Worm (Caenorhabditis elegans) whole organism, L4/young adult: ENCODE data around the gene sam-4.
A peak's percentile ranks its signal among the peaks of the same experiment; 100 is the strongest.

ENCODE experiments used
- W03F9.2 ChIP-seq: fragments of 150-350 bp; optimal IDR thresholded peaks from 2 replicates; lab custom pipeline; 2014; ENCODE audit warnings: missing biosample characterization, missing genetic modification characterization
- him-1 ChIP-seq: sonication (generic microtip); optimal IDR thresholded peaks from 2 replicates; lab custom pipeline; 2016; ENCODE audit warnings: missing genotype, missing genetic modification reagents, missing genetic modification characterization, missing compliant biosample characterization

sam-4 gene

DNA sequence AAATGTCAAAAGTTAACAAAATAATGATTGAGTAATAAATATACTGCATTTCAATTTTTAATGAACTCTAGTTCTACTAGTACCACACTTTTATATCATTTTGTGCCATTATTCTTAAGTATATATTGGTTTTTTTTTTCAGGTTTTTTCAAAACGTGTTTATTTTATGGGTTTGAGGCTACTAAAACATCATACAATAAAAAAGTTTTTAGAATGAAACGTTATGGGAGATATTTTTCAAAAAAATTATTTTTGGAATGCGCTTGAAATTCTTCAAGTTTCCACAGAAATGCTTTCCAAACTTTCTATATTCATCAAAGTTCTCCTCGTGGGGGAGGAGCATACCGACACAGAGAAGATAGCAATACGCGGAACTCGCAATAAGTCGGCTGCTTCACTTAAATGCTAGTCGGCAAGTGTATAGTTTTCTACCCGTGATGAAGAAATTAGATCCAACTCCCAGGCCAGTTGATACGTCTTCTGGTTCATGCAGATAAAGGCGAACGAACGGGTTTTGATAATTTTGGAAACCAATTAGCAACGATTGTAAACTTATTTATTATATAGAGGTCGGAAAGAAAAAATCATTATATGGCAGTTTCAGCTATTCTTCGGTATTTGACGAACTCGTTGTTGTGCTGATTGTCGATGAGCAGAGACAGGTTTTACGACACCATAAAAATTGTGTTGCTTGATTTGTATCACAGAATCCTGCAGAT is 49.6 kb downstream of the sam-4 start, which contains the start of gene C17G10.10:
Gene C17G10.10, minus strand, starts transcription at position 51 of the 719 bp plus-strand sequence.
- peak; percentile 32 for TF ChIP-seq W03F9.2 (tag; lab: Kevin White, UChicago)
- no peak for TF ChIP-seq him-1 (tag; lab: Kevin White, UChicago)
